Worm (Caenorhabditis elegans) whole organism, L2 larva: ENCODE results near the gene pstk-1.
A peak's percentile ranks its signal among the peaks of the same experiment; 100 is the strongest.

Source experiments
- C34F6.9 ChIP-seq: fragments of 150-350 bp; optimal IDR thresholded peaks from 2 replicates; lab custom pipeline; 2014; ENCODE audit warnings: missing biosample characterization, missing genetic modification characterization
- F13H6.1 ChIP-seq: sonication (generic microtip); optimal IDR thresholded peaks from 2 replicates; lab custom pipeline; 2016; ENCODE audit warnings: missing genetic modification characterization, missing compliant biosample characterization
- R02D3.7 ChIP-seq: fragments of 150-350 bp; optimal IDR thresholded peaks from 2 replicates; lab custom pipeline; 2014; ENCODE audit warnings: missing biosample characterization, missing genetic modification characterization
- Y55F3AM.14 ChIP-seq: fragments of 200-800 bp; sonication (Bioruptor generic); optimal IDR thresholded peaks from 2 replicates; lab custom pipeline; 2018; ENCODE audit warnings: mild to moderate bottlenecking, missing genetic modification characterization, missing compliant biosample characterization
- alr-1 ChIP-seq: fragments of 150-350 bp; optimal IDR thresholded peaks from 2 replicates; lab custom pipeline; 2014; ENCODE audit warnings: missing biosample characterization, missing genetic modification characterization
- ama-1 ChIP-seq: fragments of 150-350 bp; optimal IDR thresholded peaks from 2 replicates; lab custom pipeline; 2018; ENCODE audit warnings: inconsistent platforms
- blmp-1 ChIP-seq: sonication (generic microtip); optimal IDR thresholded peaks from 2 replicates; lab custom pipeline; 2017; ENCODE audit warnings: missing genetic modification characterization, mild to moderate bottlenecking, missing compliant biosample characterization, antibody characterized with exemption, moderate library complexity; ENCODE audit not compliant: insufficient read depth
- ceh-16 ChIP-seq: fragments of 150-350 bp; optimal IDR thresholded peaks from 2 replicates; lab custom pipeline; 2014; ENCODE audit warnings: missing biosample characterization, missing genetic modification characterization
- crh-2 ChIP-seq: sonication (generic microtip); optimal IDR thresholded peaks from 2 replicates; lab custom pipeline; 2017; ENCODE audit warnings: missing biosample characterization, missing genetic modification characterization
- egl-27 ChIP-seq: sonication (generic microtip); optimal IDR thresholded peaks from 3 replicates; lab custom pipeline; 2017; ENCODE audit warnings: missing biosample characterization, missing genetic modification reagents, missing genetic modification characterization
- elt-1 ChIP-seq: fragments of 150-350 bp; optimal IDR thresholded peaks from 2 replicates; lab custom pipeline; 2014; ENCODE audit warnings: missing biosample characterization, missing genetic modification characterization
- elt-3 ChIP-seq: sonication (generic microtip); optimal IDR thresholded peaks from 2 replicates; lab custom pipeline; 2017; ENCODE audit warnings: missing biosample characterization, missing genetic modification characterization
- fos-1 ChIP-seq: fragments of 150-350 bp; optimal IDR thresholded peaks from 2 replicates; lab custom pipeline; 2014; ENCODE audit warnings: missing biosample characterization, missing genetic modification characterization
- gmeb-1 ChIP-seq: fragments of 150-350 bp; optimal IDR thresholded peaks from 2 replicates; lab custom pipeline; 2014; ENCODE audit warnings: missing biosample characterization, missing genetic modification characterization
- lin-11 ChIP-seq: fragments of 150-350 bp; sonication (generic microtip); optimal IDR thresholded peaks from 2 replicates; lab custom pipeline; 2014; ENCODE audit warnings: missing biosample characterization, missing genetic modification characterization, inconsistent platforms, mixed read lengths
- lin-13 ChIP-seq: fragments of 150-350 bp; optimal IDR thresholded peaks from 2 replicates; lab custom pipeline; 2014; ENCODE audit warnings: missing biosample characterization, missing genetic modification reagents, missing genetic modification characterization
- lin-39 ChIP-seq: fragments of 150-350 bp; optimal IDR thresholded peaks from 2 replicates; lab custom pipeline; 2014; ENCODE audit warnings: missing biosample characterization, missing genetic modification reagents, missing genetic modification characterization
- lsy-2 ChIP-seq, 2 experiments: fragments of 150-350 bp in 1 of 2; sonication (generic microtip) in 1 of 2; optimal IDR thresholded peaks; 2 replicates each; lab custom pipeline; 2014 to 2017; ENCODE audit warnings: missing biosample characterization in 2 of 2, missing genetic modification characterization in 2 of 2
- mab-5 ChIP-seq: fragments of 150-350 bp; optimal IDR thresholded peaks from 2 replicates; lab custom pipeline; 2014; ENCODE audit warnings: missing biosample characterization, missing genetic modification characterization
- mdl-1 ChIP-seq, 2 experiments: fragments of 150-350 bp in 1 of 2; sonication (generic microtip) in 1 of 2; optimal IDR thresholded peaks; 2 replicates each; lab custom pipeline; 2017; ENCODE audit warnings: missing biosample characterization in 2 of 2, missing genetic modification characterization in 2 of 2
- nhr-10 ChIP-seq: sonication (generic microtip); optimal IDR thresholded peaks from 2 replicates; lab custom pipeline; 2017; ENCODE audit warnings: missing biosample characterization, missing genetic modification characterization
- nhr-12 ChIP-seq: fragments of 150-350 bp; optimal IDR thresholded peaks from 2 replicates; lab custom pipeline; 2014; ENCODE audit warnings: missing biosample characterization, missing genetic modification characterization
- nhr-129 ChIP-seq: fragments of 150-350 bp; optimal IDR thresholded peaks from 2 replicates; lab custom pipeline; 2014; ENCODE audit warnings: missing biosample characterization, missing genetic modification characterization
- nhr-21 ChIP-seq: fragments of 150-350 bp; optimal IDR thresholded peaks from 2 replicates; lab custom pipeline; 2014; ENCODE audit warnings: missing biosample characterization, missing genetic modification characterization
- nhr-23 ChIP-seq: fragments of 150-350 bp; optimal IDR thresholded peaks from 2 replicates; lab custom pipeline; 2014; ENCODE audit warnings: missing biosample characterization, missing genetic modification reagents, missing genetic modification characterization
- nhr-25 ChIP-seq: fragments of 150-350 bp; sonication (generic microtip); optimal IDR thresholded peaks from 3 replicates; lab custom pipeline; 2014; ENCODE audit warnings: missing biosample characterization, missing genetic modification characterization
- nhr-6 ChIP-seq: fragments of 150-350 bp; optimal IDR thresholded peaks from 2 replicates; lab custom pipeline; 2014; ENCODE audit warnings: missing biosample characterization, missing genetic modification characterization
- nhr-77 ChIP-seq: fragments of 150-350 bp; optimal IDR thresholded peaks from 2 replicates; lab custom pipeline; 2014; ENCODE audit warnings: missing biosample characterization, missing genetic modification characterization
- sem-4 ChIP-seq: fragments of 150-350 bp; optimal IDR thresholded peaks from 2 replicates; lab custom pipeline; 2014; ENCODE audit warnings: missing biosample characterization, missing genetic modification reagents, missing genetic modification characterization
- skn-1 ChIP-seq: sonication (generic microtip); optimal IDR thresholded peaks from 2 replicates; lab custom pipeline; 2017; ENCODE audit warnings: missing biosample characterization, missing genetic modification characterization
- sma-3 ChIP-seq: sonication (generic microtip); optimal IDR thresholded peaks from 2 replicates; lab custom pipeline; 2016; ENCODE audit warnings: missing genetic modification reagents, missing genetic modification characterization, missing compliant biosample characterization
- sma-9 ChIP-seq, 2 experiments: fragments of 150-350 bp in 1 of 2; sonication (generic microtip) in 1 of 2; optimal IDR thresholded peaks; 2 replicates each; lab custom pipeline; 2014 to 2016; ENCODE audit warnings: missing genetic modification characterization in 2 of 2, mild to moderate bottlenecking in 1 of 2, missing biosample characterization in 1 of 2, missing compliant biosample characterization in 1 of 2, missing genetic modification reagents in 1 of 2, moderate library complexity in 1 of 2
- snpc-4 ChIP-seq: fragments of 150-350 bp; optimal IDR thresholded peaks from 2 replicates; lab custom pipeline; 2014; ENCODE audit warnings: missing biosample characterization, missing genetic modification characterization
- unc-55 ChIP-seq: fragments of 150-350 bp; sonication (generic microtip); optimal IDR thresholded peaks from 3 replicates; lab custom pipeline; 2014; ENCODE audit warnings: missing biosample characterization, missing genetic modification reagents, missing genetic modification characterization
- zag-1 ChIP-seq: fragments of 150-350 bp; optimal IDR thresholded peaks from 2 replicates; lab custom pipeline; 2014; ENCODE audit warnings: missing biosample characterization, missing genetic modification characterization
- ztf-1 ChIP-seq: fragments of 200-800 bp; sonication (Bioruptor generic); conservative IDR thresholded peaks from 2 replicates; pipeline ENCODE4 v1.3.6; 2022; ENCODE audit warnings: missing genetic modification characterization, missing compliant biosample characterization

The pstk-1 gene

DNA sequence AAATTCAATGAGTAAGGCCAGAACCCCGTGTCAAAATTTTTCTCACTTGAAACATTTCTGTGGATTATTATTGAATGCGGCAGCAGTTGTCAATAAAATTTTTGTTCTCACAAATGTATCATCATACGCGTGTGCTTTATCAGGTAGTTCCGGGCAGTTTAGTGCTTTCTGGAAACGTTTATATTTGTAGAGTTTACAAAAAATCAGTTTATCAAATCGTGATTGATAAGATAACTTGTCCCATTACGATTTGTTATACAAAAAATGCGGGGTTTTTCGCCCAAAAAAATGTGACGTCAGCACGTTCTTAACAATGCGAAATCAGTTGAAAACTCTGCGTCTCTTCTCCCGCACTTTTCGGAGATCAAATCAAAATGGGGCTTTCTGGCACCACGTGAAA lies 21.2 kb upstream of the pstk-1 start:
- TF ChIP-seq lin-13 (GFP tag; lab: Kevin White, UChicago) (no peak), fos-1 (peak; percentile 28), alr-1 (tag; lab: Kevin White, UChicago) (no peak), nhr-6 (tag; lab: Kevin White, UChicago) (no peak), nhr-21 (tag; lab: Kevin White, UChicago) (no peak), sma-9 (GFP tag; optimal IDR thresholded peaks at IDR 0.05; lab: Kevin White, UChicago) (peak; percentile 37), sma-9 (tag; optimal IDR thresholded peaks at IDR 0.05; lab: Kevin White, UChicago) (no peak)

DNA sequence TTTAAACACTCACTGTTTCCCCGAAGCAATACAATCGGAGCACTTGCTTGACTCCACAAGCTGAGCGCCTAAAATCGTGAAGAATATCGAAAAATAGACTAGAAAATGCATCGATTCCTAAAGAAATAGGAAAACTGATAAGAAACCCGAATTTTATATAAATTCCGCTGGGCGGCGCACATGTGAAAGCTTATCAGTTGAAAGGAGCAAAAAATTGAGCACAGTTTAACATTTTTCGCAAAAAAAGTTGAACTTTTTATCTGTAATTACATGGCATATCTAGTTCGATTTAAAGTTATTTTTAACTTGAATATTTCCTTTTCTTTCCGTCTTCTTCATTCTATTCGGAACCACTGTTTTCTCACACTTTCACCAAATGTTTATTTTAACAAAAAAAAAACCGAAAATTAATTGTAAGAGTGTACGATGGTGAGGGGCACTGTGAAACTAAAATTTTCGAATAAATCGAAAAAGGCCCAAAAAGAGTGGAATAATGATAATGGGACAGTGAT lies 20.4 kb upstream of the pstk-1 start, which contains the start of gene Y49E10.18:
Gene Y49E10.18 (minus strand): TSS at position 116 of the 512 bp plus-strand sequence.
- no peak for TF ChIP-seq ceh-16 (tag; lab: Kevin White, UChicago)
- no peak for TF ChIP-seq ztf-1 (GFP tag; lab: Robert Waterston, UW)
- TF ChIP-seq nhr-10 = no peak
- TF ChIP-seq R02D3.7 (tag; lab: Kevin White, UChicago) = no peak
- TF ChIP-seq ama-1 (lab: Kevin White, UChicago) = no peak
- no peak for TF ChIP-seq F13H6.1 (tag; lab: Kevin White, UChicago)
- TF ChIP-seq elt-3 = no peak
- TF ChIP-seq nhr-25 (tag; lab: Kevin White, UChicago) = no peak
- no peak for TF ChIP-seq sma-3 (GFP tag; lab: Kevin White, UChicago)
- no peak for TF ChIP-seq sem-4 (tag; lab: Kevin White, UChicago)
- peak; percentile 61 for TF ChIP-seq fos-1
- no peak for TF ChIP-seq crh-2 (tag; lab: Kevin White, UChicago)
- TF ChIP-seq gmeb-1 = no peak
- TF ChIP-seq Y55F3AM.14 (GFP tag; lab: Kevin White, UChicago) = no peak
- no peak for TF ChIP-seq egl-27 (tag; lab: Kevin White, UChicago)
- no peak for TF ChIP-seq skn-1 (tag; lab: Kevin White, UChicago)
- peak; percentile 66 for TF ChIP-seq sma-9 (GFP tag; optimal IDR thresholded peaks at IDR 0.05; lab: Kevin White, UChicago)
- no peak for TF ChIP-seq sma-9 (tag; optimal IDR thresholded peaks at IDR 0.05; lab: Kevin White, UChicago)

DNA sequence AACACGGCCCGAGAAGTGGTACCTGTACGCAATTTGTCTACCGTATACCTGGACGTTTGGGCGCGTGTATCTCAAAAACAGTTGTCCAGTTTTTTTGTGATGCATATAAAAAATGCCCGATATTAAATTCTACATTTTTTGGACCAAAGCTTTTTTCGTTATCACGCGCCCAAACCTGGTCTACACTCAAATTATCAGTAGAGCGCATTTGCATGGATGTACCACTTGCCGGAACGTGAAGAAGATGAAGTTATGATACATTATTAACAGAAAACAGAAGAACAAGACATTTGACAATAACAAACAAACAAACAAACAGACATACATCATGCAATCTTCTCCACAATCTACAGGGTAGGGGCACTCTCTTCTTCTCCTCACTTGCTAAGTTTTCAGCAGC lies 18.8 kb upstream of the pstk-1 start:
- TF ChIP-seq lsy-2 (tag; optimal IDR thresholded peaks at IDR 0.05; lab: Kevin White, UChicago) = peak in 1 of 2 experiments; percentile 18

DNA sequence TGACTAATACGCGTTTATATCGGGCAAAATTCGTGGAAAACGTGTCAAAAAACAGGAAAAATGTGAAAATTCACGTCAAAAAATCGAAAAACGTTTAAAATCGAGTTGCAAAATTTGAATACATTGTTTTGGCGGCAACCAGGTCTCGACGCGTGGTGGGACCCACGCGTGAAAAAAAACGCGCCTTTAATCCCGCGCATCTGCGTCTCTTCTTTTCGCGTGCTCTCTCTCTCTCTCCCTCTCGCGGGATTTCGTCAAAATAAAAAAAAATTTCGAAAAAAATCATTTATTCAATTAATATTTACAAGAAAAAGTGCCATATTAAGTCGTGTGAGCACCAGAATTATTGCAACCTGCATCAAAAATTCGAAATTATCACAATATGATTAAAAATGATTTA lies 13.1 kb upstream of the pstk-1 start, which contains the start of gene ani-1:
Gene ani-1 (minus strand): TSS at position 61 of the 400 bp plus-strand sequence.
- no peak for TF ChIP-seq nhr-23
- TF ChIP-seq nhr-25 (tag; lab: Kevin White, UChicago) = peak; percentile 67
- no peak for TF ChIP-seq nhr-10
- TF ChIP-seq sma-3 (GFP tag; lab: Kevin White, UChicago) = peak; percentile 75
- TF ChIP-seq unc-55 = peak; percentile 88
- TF ChIP-seq lin-11 (tag; lab: Kevin White, UChicago) = peak; percentile 46
- TF ChIP-seq C34F6.9 = peak; percentile 70
- TF ChIP-seq F13H6.1 (tag; lab: Kevin White, UChicago) = peak; percentile 43
- TF ChIP-seq skn-1 (tag; lab: Kevin White, UChicago) = no peak
- peak; percentile 60 for TF ChIP-seq nhr-129 (tag; lab: Kevin White, UChicago)
- TF ChIP-seq gmeb-1 = peak; percentile 79
- no peak for TF ChIP-seq sem-4 (tag; lab: Kevin White, UChicago)
- TF ChIP-seq egl-27 (tag; lab: Kevin White, UChicago) = no peak
- peak; percentile 53 for TF ChIP-seq crh-2 (tag; lab: Kevin White, UChicago)
- no peak for TF ChIP-seq zag-1 (tag; lab: Kevin White, UChicago)
- no peak for TF ChIP-seq nhr-77
- no peak for TF ChIP-seq elt-1 (tag; lab: Kevin White, UChicago)
- TF ChIP-seq mab-5 (tag; lab: Kevin White, UChicago) = peak; percentile 45
- peak; percentile 82 for TF ChIP-seq lin-13 (GFP tag; lab: Kevin White, UChicago)
- TF ChIP-seq snpc-4 (tag; lab: Kevin White, UChicago) = peak; percentile 37
- no peak for TF ChIP-seq fos-1
- no peak for TF ChIP-seq mdl-1 (tag; optimal IDR thresholded peaks at IDR 0.05; lab: Kevin White, UChicago)
- peak; percentile 50 for TF ChIP-seq blmp-1
- peak; percentile 34 for TF ChIP-seq sma-9 (GFP tag; optimal IDR thresholded peaks at IDR 0.05; lab: Kevin White, UChicago)
- TF ChIP-seq sma-9 (tag; optimal IDR thresholded peaks at IDR 0.05; lab: Kevin White, UChicago) = no peak
- peak; percentile 45 to 85 for TF ChIP-seq lsy-2 (tag; optimal IDR thresholded peaks at IDR 0.05; lab: Kevin White, UChicago)
- TF ChIP-seq nhr-21 (tag; lab: Kevin White, UChicago) = peak; percentile 27
- no peak for TF ChIP-seq lin-39 (tag; lab: Kevin White, UChicago)
- no peak for TF ChIP-seq nhr-6 (tag; lab: Kevin White, UChicago)
- no peak for TF ChIP-seq nhr-12 (tag; lab: Kevin White, UChicago)
- TF ChIP-seq, all 48 proteins: peak for 16
